Worm (Caenorhabditis elegans): Measurements from ENCODE around the gene gln-6.

Gene gln-6

DNA sequence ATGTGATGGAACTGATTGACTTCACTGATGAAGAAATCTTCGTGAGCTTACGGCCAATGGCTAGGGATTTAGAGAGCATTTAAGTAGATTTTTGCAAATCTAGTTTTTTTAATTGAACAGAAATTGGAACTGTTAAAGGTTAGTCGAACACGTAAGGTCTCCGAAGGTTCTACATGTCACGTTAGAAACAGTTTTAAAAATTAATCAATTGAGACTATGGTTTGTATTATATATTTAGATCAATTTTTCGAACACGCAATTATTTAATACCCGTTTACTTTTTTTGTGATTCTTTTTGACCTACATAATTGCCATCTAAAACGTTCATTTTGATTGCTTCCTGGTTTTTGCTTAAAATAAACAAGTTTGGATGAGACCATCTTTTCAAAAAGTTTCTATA is 4.2 kb upstream of the gln-6 start, which contains the start of gene C28D4.4:
Gene C28D4.4 (minus strand): TSS at position 101 of the 400 bp plus-strand sequence.
- TF ChIP-seq T23F11.4 (GFP tag; optimal IDR thresholded peaks at IDR 0.05) (no peak), pros-1 (tag; optimal IDR thresholded peaks at IDR 0.05) (no peak), unc-42 (tag; optimal IDR thresholded peaks at IDR 0.05) (no peak), fax-1 (tag; optimal IDR thresholded peaks at IDR 0.05) (no peak), elt-2 (tag; optimal IDR thresholded peaks at IDR 0.05) (no peak), pqm-1 (tag; optimal IDR thresholded peaks at IDR 0.05) (no peak), unc-55 (GFP tag; optimal IDR thresholded peaks at IDR 0.05) (no peak), ceh-9 (tag; optimal IDR thresholded peaks at IDR 0.05) (no peak)

DNA sequence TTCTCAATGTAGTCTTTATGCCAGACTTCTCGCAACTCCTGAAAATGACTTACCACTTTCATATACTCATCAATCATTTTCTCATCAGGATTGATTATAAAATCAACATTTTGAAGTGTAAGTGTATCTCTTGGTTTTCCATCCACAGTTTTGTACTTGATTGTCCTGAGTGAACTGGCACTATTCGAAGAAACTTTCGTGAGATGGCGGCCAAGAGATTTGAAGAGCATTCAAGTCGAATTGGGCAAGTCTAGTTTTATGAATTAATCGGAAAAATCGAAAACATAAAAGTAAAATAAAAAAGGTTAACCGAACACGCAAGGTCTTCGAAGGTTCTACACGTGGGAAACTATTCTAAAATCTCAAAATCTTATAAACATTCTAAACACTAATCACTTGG is 2.2 kb upstream of the gln-6 start, which contains the start of gene C28D4.7:
Gene C28D4.7 (minus strand): TSS at position 265 of the 400 bp plus-strand sequence.
- TF ChIP-seq nfya-1 (tag; optimal IDR thresholded peaks at IDR 0.05) = no peak
- no peak for TF ChIP-seq pha-4 (tag; optimal IDR thresholded peaks at IDR 0.05)
- no peak for TF ChIP-seq ahr-1 (tag; optimal IDR thresholded peaks at IDR 0.05)
- TF ChIP-seq zip-5 (tag; optimal IDR thresholded peaks at IDR 0.05) = no peak
- TF ChIP-seq dmd-4 (tag; optimal IDR thresholded peaks at IDR 0.05; ENCODE audit: borderline replicate concordance) = no peak

DNA sequence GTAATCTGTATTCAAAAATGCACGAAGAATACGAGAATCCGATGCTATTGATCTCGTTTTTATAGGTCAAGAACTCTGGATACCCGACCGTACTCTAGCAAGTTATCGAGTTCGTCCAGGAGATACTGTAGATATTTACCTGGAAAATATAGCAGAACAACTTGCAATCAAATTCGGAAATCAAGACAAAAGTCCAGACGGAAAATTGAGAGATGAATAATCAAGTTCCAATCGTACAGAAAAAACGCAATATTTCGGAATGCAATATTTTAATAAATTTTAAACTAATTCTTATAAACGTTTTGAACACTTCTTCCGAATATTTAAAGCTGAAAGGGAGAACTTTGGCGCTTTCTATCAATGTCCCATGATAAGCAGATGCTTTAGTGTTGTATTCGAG is 1.7 kb downstream of the gln-6 start:
- no peak for TF ChIP-seq pqm-1 (tag; optimal IDR thresholded peaks at IDR 0.05)
- no peak for TF ChIP-seq hlh-30 (tag; optimal IDR thresholded peaks at IDR 0.05; ENCODE audit: insufficient read depth)
- no peak for TF ChIP-seq ceh-2 (tag; optimal IDR thresholded peaks at IDR 0.05)
- TF ChIP-seq C38D4.7 (GFP tag; optimal IDR thresholded peaks at IDR 0.05) = no peak
- TF ChIP-seq fkh-6 (tag; optimal IDR thresholded peaks at IDR 0.05) = no peak
- TF ChIP-seq ahr-1 (tag; optimal IDR thresholded peaks at IDR 0.05) = no peak
- no peak for TF ChIP-seq hlh-13 (GFP tag; optimal IDR thresholded peaks at IDR 0.05)
- TF ChIP-seq unc-55 (GFP tag; optimal IDR thresholded peaks at IDR 0.05) = no peak
- no peak for TF ChIP-seq nfya-1 (tag; optimal IDR thresholded peaks at IDR 0.05)
- TF ChIP-seq ceh-19 (GFP tag; optimal IDR thresholded peaks at IDR 0.05) = no peak
- TF ChIP-seq pha-4 (tag; optimal IDR thresholded peaks at IDR 0.05) = no peak
- TF ChIP-seq ceh-30 (tag; optimal IDR thresholded peaks at IDR 0.05) = no peak
- TF ChIP-seq pros-1 (tag; optimal IDR thresholded peaks at IDR 0.05) = no peak
- TF ChIP-seq hlh-8 (tag; optimal IDR thresholded peaks at IDR 0.05) = no peak
- TF ChIP-seq ceh-14 (tag; optimal IDR thresholded peaks at IDR 0.05) = no peak
- no peak for TF ChIP-seq ztf-16 (tag; optimal IDR thresholded peaks at IDR 0.05)
- TF ChIP-seq K02D7.2 (tag; optimal IDR thresholded peaks at IDR 0.05) = no peak
- no peak for TF ChIP-seq ceh-9 (tag; optimal IDR thresholded peaks at IDR 0.05)
- TF ChIP-seq ttx-3 (tag; optimal IDR thresholded peaks at IDR 0.05) = no peak

DNA sequence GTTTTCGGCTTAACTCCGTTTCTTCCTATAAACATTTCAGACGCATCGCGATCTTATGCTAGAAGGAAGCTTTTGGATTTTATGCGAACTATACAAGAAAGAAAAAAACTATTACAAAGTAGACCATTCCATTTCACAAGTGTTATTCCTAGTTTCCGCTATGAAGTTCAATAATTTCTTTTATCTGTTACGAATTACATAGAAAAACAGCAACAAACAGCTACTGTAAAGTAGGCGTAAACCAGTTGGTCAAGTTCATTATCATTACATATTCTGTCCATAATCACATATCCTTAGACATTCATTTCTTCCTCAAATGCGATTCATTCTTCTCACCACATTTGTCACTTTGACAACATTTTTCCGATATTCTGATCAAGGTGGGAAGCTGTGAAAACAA is 2.5 kb downstream of the gln-6 start, which contains the start of gene C28D4.10:
Gene C28D4.10 (plus strand): TSS at position 301 of the 400 bp plus-strand sequence.
- TF ChIP-seq rnt-1 (tag; optimal IDR thresholded peaks at IDR 0.05) (no peak), nhr-11 (tag; optimal IDR thresholded peaks at IDR 0.05) (no peak)

DNA sequence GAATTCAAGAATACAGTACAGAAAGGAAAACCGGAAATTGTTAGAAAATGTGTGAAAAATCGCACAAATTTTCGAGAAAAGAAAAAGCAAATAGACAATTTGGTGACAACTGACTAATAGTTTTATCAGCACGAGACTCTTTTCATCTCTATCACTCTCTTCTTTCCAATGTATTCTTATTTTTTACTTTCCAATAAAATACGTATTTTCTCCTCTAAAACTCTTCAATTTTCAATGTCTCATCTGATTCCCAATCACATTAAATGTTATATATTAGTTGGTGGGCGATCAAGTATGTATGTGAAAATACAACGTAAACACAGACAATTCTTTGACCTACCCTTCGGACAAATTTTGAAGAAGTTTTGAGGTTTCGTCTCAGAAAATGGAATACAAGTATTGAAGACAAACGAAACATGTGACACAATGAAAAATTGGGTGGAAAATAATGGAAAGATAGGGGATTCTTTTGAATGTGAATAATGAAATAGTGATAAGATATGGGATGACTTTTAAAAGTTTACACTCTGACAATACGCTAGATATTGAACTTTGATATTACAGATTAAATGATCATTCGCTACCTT is 3.4 kb downstream of the gln-6 start, which contains the start of gene cka-1:
Gene cka-1 (minus strand): TSS at position 418 of the 587 bp plus-strand sequence.
- TF ChIP-seq dve-1 (tag; optimal IDR thresholded peaks at IDR 0.05) (no peak), elt-2 (tag; optimal IDR thresholded peaks at IDR 0.05) (peak; percentile 31)

DNA sequence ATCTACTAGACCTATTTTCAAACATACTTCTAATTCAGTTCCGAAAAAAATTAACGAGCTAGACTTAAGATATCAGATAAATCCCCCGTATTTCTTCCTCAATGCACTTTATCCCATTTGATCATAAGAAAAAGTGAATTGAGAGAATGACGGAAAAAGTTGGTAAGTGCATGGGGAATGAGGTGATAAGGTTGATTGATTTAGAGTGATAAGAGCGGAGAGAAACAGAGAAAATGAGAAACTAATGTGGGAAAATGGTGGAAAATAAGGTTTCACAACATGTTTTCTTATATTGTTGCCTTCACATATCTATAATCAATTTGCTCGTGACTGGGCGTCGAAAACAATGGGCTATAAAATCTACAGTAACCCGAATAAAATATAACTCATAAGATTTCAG is 5.0 kb downstream of the gln-6 start:
- TF ChIP-seq ceh-14 (tag; optimal IDR thresholded peaks at IDR 0.05) (no peak), elt-2 (tag; optimal IDR thresholded peaks at IDR 0.05) (peak; percentile 64)

DNA sequence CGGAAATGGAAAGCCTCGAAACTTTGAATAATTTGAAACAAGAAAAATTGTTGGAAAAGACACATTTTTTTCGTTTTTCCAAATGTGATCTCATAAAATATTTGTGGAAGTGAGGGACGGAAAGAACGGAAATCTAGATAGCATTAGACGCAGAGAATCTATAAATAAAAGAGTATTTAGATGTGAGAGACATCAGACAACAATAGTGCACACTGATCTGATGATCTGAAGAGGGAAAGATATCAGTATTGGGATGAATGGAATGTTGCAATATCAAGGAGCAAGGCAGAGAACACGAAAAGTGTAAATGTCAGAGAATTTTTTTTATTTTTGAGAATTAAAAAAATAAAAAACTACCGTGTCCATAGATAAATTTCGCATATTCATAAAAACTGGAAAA is 5.8 kb downstream of the gln-6 start:
- TF ChIP-seq pqm-1 (tag; optimal IDR thresholded peaks at IDR 0.05) = no peak
- no peak for TF ChIP-seq hlh-8 (tag; optimal IDR thresholded peaks at IDR 0.05)
- no peak for TF ChIP-seq ets-4 (tag; optimal IDR thresholded peaks at IDR 0.05)
- TF ChIP-seq npax-4 (tag; optimal IDR thresholded peaks at IDR 0.05) = no peak
- TF ChIP-seq mec-3 (tag; optimal IDR thresholded peaks at IDR 0.05; ENCODE audit: borderline replicate concordance) = no peak
- TF ChIP-seq C38D4.7 (GFP tag; optimal IDR thresholded peaks at IDR 0.05) = no peak
- TF ChIP-seq rnt-1 (tag; optimal IDR thresholded peaks at IDR 0.05) = no peak
- TF ChIP-seq sox-4 (tag; optimal IDR thresholded peaks at IDR 0.05) = no peak
- no peak for TF ChIP-seq pax-1 (tag; optimal IDR thresholded peaks at IDR 0.05)
- no peak for TF ChIP-seq tbx-7 (tag; optimal IDR thresholded peaks at IDR 0.05)
- no peak for TF ChIP-seq ceh-45 (GFP tag; IDR thresholded peaks at IDR 0.05)
- no peak for TF ChIP-seq madf-2 (tag; optimal IDR thresholded peaks at IDR 0.05)

All from whole organism, late embryonic.